Worm (Caenorhabditis elegans) whole organism, young adult: ENCODE data around the gene fmo-3.

ENCODE experiments used
- B0019.2 ChIP-seq: fragments of 200-800 bp; sonication (Bioruptor generic); conservative IDR thresholded peaks from 2 replicates; pipeline ENCODE4 v1.3.6; 2022; ENCODE audit warnings: missing genetic modification reagents, missing genetic modification characterization, missing compliant biosample characterization
- B0336.3 ChIP-seq: fragments of 200-800 bp; sonication (Bioruptor generic); IDR thresholded peaks from 2 replicates; pipeline ENCODE4 v1.3.6; 2022; ENCODE audit warnings: missing genetic modification characterization, missing compliant biosample characterization
- C17E4.6 ChIP-seq: fragments of 200-800 bp; sonication (Bioruptor generic); IDR thresholded peaks from 2 replicates; pipeline ENCODE4 v1.3.6; 2022; ENCODE audit warnings: missing genetic modification reagents, missing genetic modification characterization, missing compliant biosample characterization
- F10E7.11 ChIP-seq: sonication (generic microtip); optimal IDR thresholded peaks from 2 replicates; lab custom pipeline; 2017; ENCODE audit warnings: mild to moderate bottlenecking, missing genetic modification characterization, moderate library complexity, missing compliant biosample characterization
- F23B12.7 ChIP-seq: sonication (generic microtip); optimal IDR thresholded peaks from 2 replicates; lab custom pipeline; 2017; ENCODE audit warnings: missing genetic modification characterization, mild to moderate bottlenecking, missing compliant biosample characterization, antibody characterized with exemption, moderate library complexity; ENCODE audit not compliant: insufficient read depth
- F33H1.4 ChIP-seq: fragments of 200-800 bp; sonication (Bioruptor generic); IDR thresholded peaks from 2 replicates; pipeline ENCODE4 v1.3.6; 2022; ENCODE audit warnings: missing genetic modification reagents, missing genetic modification characterization, missing compliant biosample characterization
- F55B11.4 ChIP-seq: sonication (generic microtip); optimal IDR thresholded peaks from 2 replicates; lab custom pipeline; 2016; ENCODE audit warnings: missing compliant biosample characterization, missing genetic modification characterization, borderline replicate concordance; ENCODE audit not compliant: insufficient read depth
- F57C9.4 ChIP-seq: sonication (generic microtip); optimal IDR thresholded peaks from 2 replicates; lab custom pipeline; 2017; ENCODE audit warnings: mild to moderate bottlenecking, missing genetic modification characterization, missing compliant biosample characterization
- Y53F4B.3 ChIP-seq: fragments of 200-800 bp; sonication (Bioruptor generic); IDR thresholded peaks from 2 replicates; pipeline ENCODE4 v1.3.6; 2022; ENCODE audit warnings: missing genetic modification reagents, missing genetic modification characterization, missing compliant biosample characterization
- Y53G8AR.9 ChIP-seq: fragments of 200-800 bp; sonication (Bioruptor generic); conservative IDR thresholded peaks from 2 replicates; pipeline ENCODE4 v1.3.6; 2022; ENCODE audit warnings: missing genetic modification reagents, missing genetic modification characterization, missing compliant biosample characterization
- Y79H2A.3 ChIP-seq: fragments of 200-800 bp; sonication (Bioruptor generic); conservative IDR thresholded peaks from 2 replicates; pipeline ENCODE4 v1.3.6; 2022; ENCODE audit warnings: missing genetic modification reagents, missing genetic modification characterization, missing compliant biosample characterization
- ama-1 ChIP-seq, 3 experiments: fragments of 150-350 bp in 1 of 3; sonication (generic microtip) in 2 of 3; optimal IDR thresholded peaks; 2 replicates each; lab custom pipeline; 2014 to 2018; ENCODE audit warnings: missing biosample characterization in 2 of 3, missing genetic modification characterization in 2 of 3, missing genetic modification reagents in 2 of 3
- aptf-2 ChIP-seq: fragments of 200-800 bp; sonication (Bioruptor generic); conservative IDR thresholded peaks from 2 replicates; pipeline ENCODE4 v1.3.6; 2022; ENCODE audit warnings: missing genetic modification reagents, missing genetic modification characterization, missing compliant biosample characterization
- attf-3 ChIP-seq: fragments of 200-800 bp; sonication (Bioruptor generic); conservative IDR thresholded peaks from 2 replicates; pipeline ENCODE4 v1.3.6; 2022; ENCODE audit warnings: missing genetic modification reagents, missing genetic modification characterization, missing compliant biosample characterization
- attf-5 ChIP-seq: fragments of 200-800 bp; sonication (Bioruptor generic); optimal IDR thresholded peaks from 2 replicates; lab custom pipeline; 2018; ENCODE audit warnings: mild to moderate bottlenecking, missing genetic modification characterization, missing compliant biosample characterization
- cebp-1 ChIP-seq, 2 experiments: fragments of 200-800 bp in 1 of 2; sonication (Bioruptor generic) in 1 of 2; sonication (generic microtip) in 1 of 2; IDR thresholded peaks in 1 of 2; optimal IDR thresholded peaks in 1 of 2; 2 replicates each; pipeline versions ENCODE4 v1.3.6 to Lab custom; 2017 to 2022; ENCODE audit warnings: missing compliant biosample characterization in 2 of 2, missing genetic modification characterization in 2 of 2, mild to moderate bottlenecking in 1 of 2, missing genetic modification reagents in 1 of 2, moderate library complexity in 1 of 2
- ceh-40 ChIP-seq: fragments of 200-800 bp; sonication (Bioruptor generic); IDR thresholded peaks from 2 replicates; pipeline ENCODE4 v1.3.6; 2022; ENCODE audit warnings: missing genetic modification characterization, missing compliant biosample characterization
- ceh-58 ChIP-seq: fragments of 200-800 bp; sonication (Bioruptor generic); IDR thresholded peaks from 2 replicates; pipeline ENCODE4 v1.3.6; 2022; ENCODE audit warnings: missing genetic modification characterization, missing compliant biosample characterization
- dpl-1 ChIP-seq: fragments of 150-350 bp; optimal IDR thresholded peaks from 2 replicates; lab custom pipeline; 2014; ENCODE audit warnings: missing biosample characterization, missing genetic modification reagents, missing genetic modification characterization
- egl-18 ChIP-seq: fragments of 200-800 bp; sonication (Bioruptor generic); IDR thresholded peaks from 2 replicates; pipeline ENCODE4 v1.3.6; 2022; ENCODE audit warnings: missing genetic modification reagents, missing genetic modification characterization, missing compliant biosample characterization
- hlh-12 ChIP-seq: sonication (generic microtip); optimal IDR thresholded peaks from 2 replicates; lab custom pipeline; 2016; ENCODE audit warnings: missing genetic modification characterization, missing compliant biosample characterization
- hlh-26 ChIP-seq: fragments of 200-800 bp; sonication (Bioruptor generic); conservative IDR thresholded peaks from 2 replicates; pipeline ENCODE4 v1.3.6; 2022; ENCODE audit warnings: missing genetic modification reagents, missing genetic modification characterization, missing compliant biosample characterization
- let-526 ChIP-seq: fragments of 200-800 bp; sonication (Bioruptor generic); IDR thresholded peaks from 2 replicates; pipeline ENCODE4 v1.3.6; 2022; ENCODE audit warnings: missing genetic modification reagents, missing genetic modification characterization, missing compliant biosample characterization
- lin-54 ChIP-seq: fragments of 200-800 bp; sonication (Bioruptor generic); optimal IDR thresholded peaks from 2 replicates; lab custom pipeline; 2018; ENCODE audit warnings: mild to moderate bottlenecking, missing genetic modification characterization, missing compliant biosample characterization
- lsl-1 ChIP-seq: fragments of 200-800 bp; sonication (Bioruptor generic); optimal IDR thresholded peaks from 2 replicates; lab custom pipeline; 2018; ENCODE audit warnings: mild to moderate bottlenecking, missing genetic modification characterization, moderate library complexity, missing compliant biosample characterization
- lsy-27 ChIP-seq: sonication (generic microtip); optimal IDR thresholded peaks from 2 replicates; lab custom pipeline; 2017; ENCODE audit warnings: missing genetic modification characterization, mild to moderate bottlenecking, missing compliant biosample characterization, antibody characterized with exemption, missing genotype, borderline replicate concordance; ENCODE audit not compliant: insufficient read depth
- madf-6 ChIP-seq: fragments of 200-800 bp; sonication (Bioruptor generic); IDR thresholded peaks from 2 replicates; pipeline ENCODE4 v1.3.6; 2022; ENCODE audit warnings: missing genetic modification reagents, missing genetic modification characterization, missing compliant biosample characterization
- madf-8 ChIP-seq: fragments of 200-800 bp; sonication (Bioruptor generic); conservative IDR thresholded peaks from 2 replicates; pipeline ENCODE4 v1.3.6; 2022; ENCODE audit warnings: missing genetic modification reagents, missing genetic modification characterization, missing compliant biosample characterization
- mel-28 ChIP-seq: sonication (generic microtip); optimal IDR thresholded peaks from 2 replicates; lab custom pipeline; 2016; ENCODE audit warnings: borderline replicate concordance, mild to moderate bottlenecking, missing genetic modification characterization, missing compliant biosample characterization
- mes-4 ChIP-seq: sonication (generic microtip); optimal IDR thresholded peaks from 2 replicates; lab custom pipeline; 2016; ENCODE audit warnings: missing genotype, missing genetic modification characterization, missing compliant biosample characterization
- mxl-1 ChIP-seq: sonication (generic microtip); optimal IDR thresholded peaks from 2 replicates; lab custom pipeline; 2016; ENCODE audit warnings: missing genetic modification characterization, missing compliant biosample characterization
- nfyb-1 ChIP-seq: fragments of 200-800 bp; sonication (Bioruptor generic); IDR thresholded peaks from 2 replicates; pipeline ENCODE4 v1.3.6; 2022; ENCODE audit warnings: missing genetic modification reagents, missing genetic modification characterization, missing compliant biosample characterization
- snpc-1.3 ChIP-seq: sonication (generic microtip); optimal IDR thresholded peaks from 2 replicates; lab custom pipeline; 2017; ENCODE audit warnings: missing genetic modification characterization, mild to moderate bottlenecking, missing compliant biosample characterization, antibody characterized with exemption, moderate library complexity, missing genotype, missing genetic modification reagents; ENCODE audit not compliant: insufficient read depth
- snpc-4 ChIP-seq, 5 experiments: fragments of 150-350 bp in 1 of 5; sonication (generic microtip) in 4 of 5; optimal IDR thresholded peaks; 2 replicates each; lab custom pipeline; 2014 to 2018; ENCODE audit warnings: missing genetic modification characterization in 5 of 5, missing biosample characterization in 3 of 5, antibody characterized with exemption in 2 of 5, mild to moderate bottlenecking in 2 of 5, missing compliant biosample characterization in 2 of 5, missing genotype in 2 of 5, moderate library complexity in 2 of 5, missing genetic modification reagents in 1 of 5
- somi-1 ChIP-seq: fragments of 200-800 bp; sonication (Bioruptor generic); optimal IDR thresholded peaks from 2 replicates; lab custom pipeline; 2018; ENCODE audit warnings: mild to moderate bottlenecking, missing genetic modification characterization, missing compliant biosample characterization
- tbp1 ChIP-seq: fragments of 200-800 bp; sonication (Bioruptor generic); optimal IDR thresholded peaks from 2 replicates; lab custom pipeline; 2018; ENCODE audit warnings: mild to moderate bottlenecking, missing genetic modification characterization, missing compliant biosample characterization
- unc-130 ChIP-seq: sonication (generic microtip); optimal IDR thresholded peaks from 2 replicates; lab custom pipeline; 2016; ENCODE audit warnings: missing genetic modification reagents, missing genetic modification characterization, missing compliant biosample characterization
- unc-62 ChIP-seq: fragments of 150-350 bp; optimal IDR thresholded peaks from 2 replicates; lab custom pipeline; 2014; ENCODE audit warnings: missing biosample characterization, missing genetic modification reagents, missing genetic modification characterization
- xnd-1 ChIP-seq: sonication (generic microtip); optimal IDR thresholded peaks from 2 replicates; lab custom pipeline; 2016; ENCODE audit warnings: missing genotype, missing genetic modification reagents, missing genetic modification characterization, missing compliant biosample characterization
- ztf-18 ChIP-seq: sonication (generic microtip); optimal IDR thresholded peaks from 2 replicates; lab custom pipeline; 2016; ENCODE audit warnings: missing genotype, mild to moderate bottlenecking, missing genetic modification characterization, missing compliant biosample characterization
- ztf-3 ChIP-seq: fragments of 200-800 bp; sonication (Bioruptor generic); optimal IDR thresholded peaks from 2 replicates; lab custom pipeline; 2018; ENCODE audit warnings: mild to moderate bottlenecking, missing genetic modification characterization, missing compliant biosample characterization

The fmo-3 gene

ce11 chrIII:10700460-10700859 lies 6.0 kb downstream of the fmo-3 start, which contains the start of gene Y39A1A.20:
Gene Y39A1A.20 (minus strand): TSS chrIII:10700560.
- TF ChIP-seq aptf-2 (no peak), F33H1.4 (GFP tag; lab: Robert Waterston, UW) (no peak), madf-6 (GFP tag; lab: Robert Waterston, UW) (no peak), somi-1 (no peak), let-526 (GFP tag; lab: Robert Waterston, UW) (no peak)

ce11 chrIII:10702805-10703204 lies 8.3 kb downstream of the fmo-3 start:
- no peak for TF ChIP-seq lin-54
- TF ChIP-seq B0019.2, result no peak
- TF ChIP-seq snpc-4 (GFP tag; optimal IDR thresholded peaks at IDR 0.05; lab: Kevin White, UChicago), result no peak
- TF ChIP-seq snpc-4 (tag; optimal IDR thresholded peaks at IDR 0.05; lab: Kevin White, UChicago), result no peak
- TF ChIP-seq Y53F4B.3 (GFP tag; lab: Robert Waterston, UW), result no peak
- no peak for TF ChIP-seq ztf-3 (GFP tag; lab: Kevin White, UChicago)
- TF ChIP-seq ama-1 (optimal IDR thresholded peaks at IDR 0.05; lab: Kevin White, UChicago), result no peak
- no peak for TF ChIP-seq ama-1 (GFP tag; optimal IDR thresholded peaks at IDR 0.05; lab: Kevin White, UChicago)
- TF ChIP-seq nfyb-1 (GFP tag; lab: Robert Waterston, UW), result no peak
- no peak for TF ChIP-seq hlh-12
- TF ChIP-seq madf-8 (GFP tag; lab: Robert Waterston, UW), result no peak
- TF ChIP-seq tbp1, result no peak
- no peak for TF ChIP-seq ceh-58 (GFP tag; lab: Robert Waterston, UW)

- TF ChIP-seq snpc-1.3 (tag; lab: Kevin White, UChicago), result no peak
- no peak for TF ChIP-seq unc-62 (GFP tag; lab: Kevin White, UChicago)
- TF ChIP-seq F55B11.4 (tag; lab: Kevin White, UChicago), result no peak
- TF ChIP-seq mel-28, result no peak
- TF ChIP-seq snpc-4 (GFP tag; optimal IDR thresholded peaks at IDR 0.05; lab: Kevin White, UChicago), result no peak
- TF ChIP-seq snpc-4 (tag; optimal IDR thresholded peaks at IDR 0.05; lab: Kevin White, UChicago), result no peak
- no peak for TF ChIP-seq mes-4 (tag; lab: Kevin White, UChicago)
- TF ChIP-seq Y79H2A.3 (GFP tag; lab: Robert Waterston, UW), result no peak
- TF ChIP-seq F10E7.11 (tag; lab: Kevin White, UChicago), result no peak
- TF ChIP-seq F57C9.4, result no peak
- no peak for TF ChIP-seq lsy-27
- no peak for TF ChIP-seq dpl-1 (GFP tag; lab: Kevin White, UChicago)
- no peak for TF ChIP-seq ztf-18 (tag; lab: Kevin White, UChicago)
- TF ChIP-seq ama-1 (optimal IDR thresholded peaks at IDR 0.05; lab: Kevin White, UChicago), result no peak
- no peak for TF ChIP-seq ama-1 (GFP tag; optimal IDR thresholded peaks at IDR 0.05; lab: Kevin White, UChicago)
- no peak for TF ChIP-seq egl-18
- TF ChIP-seq ztf-3 (GFP tag; lab: Kevin White, UChicago), result no peak
- no peak for TF ChIP-seq unc-130 (GFP tag; lab: Kevin White, UChicago)
- TF ChIP-seq B0336.3 (GFP tag; lab: Robert Waterston, UW), result no peak
- no peak for TF ChIP-seq hlh-26 (GFP tag; lab: Robert Waterston, UW)
Measured at ce11 chrIII:10703833-10704232, 9.4 kb downstream of the fmo-3 start.

ce11 chrIII:10704499-10704898 lies 10.0 kb downstream of the fmo-3 start:
- TF ChIP-seq C17E4.6 (GFP tag; lab: Robert Waterston, UW) (no peak), mxl-1 (tag; lab: Kevin White, UChicago) (no peak), ceh-40 (GFP tag; lab: Robert Waterston, UW) (no peak), cebp-1 (GFP tag; IDR thresholded peaks at IDR 0.05; lab: Robert Waterston, UW) (no peak), cebp-1 (tag; optimal IDR thresholded peaks at IDR 0.05; lab: Kevin White, UChicago) (no peak), attf-5 (GFP tag; lab: Kevin White, UChicago) (no peak), ztf-18 (tag; lab: Kevin White, UChicago) (no peak), F23B12.7 (tag; lab: Kevin White, UChicago) (no peak), ztf-3 (GFP tag; lab: Kevin White, UChicago) (no peak), attf-3 (GFP tag; lab: Robert Waterston, UW) (no peak), lsl-1 (GFP tag; lab: Kevin White, UChicago) (no peak), Y53G8AR.9 (GFP tag; lab: Robert Waterston, UW) (no peak), xnd-1 (tag; lab: Kevin White, UChicago) (no peak)
